Worm (Caenorhabditis elegans): ENCODE results near the gene col-34.
"Not testable (repeated sequence)": the region's sequence is repeated elsewhere in the genome, so short reads cannot be mapped to it uniquely, and the experiment has no call there.

col-34 gene

ce11 chrIV:4218276-4218675 is 26.1 kb downstream of the col-34 start:
- TF ChIP-seq him-1 (tag; optimal IDR thresholded peaks at IDR 0.05): no peak

- TF ChIP-seq him-1 (tag; optimal IDR thresholded peaks at IDR 0.05) (no peak), dao-5 (tag; optimal IDR thresholded peaks at IDR 0.05) (no peak), W03F9.2 (tag; optimal IDR thresholded peaks at IDR 0.05) (no peak)
Measured at ce11 chrIV:4216099-4216894, 28.1 kb downstream of the col-34 start.

- TF ChIP-seq him-1 (tag; optimal IDR thresholded peaks at IDR 0.05) (peak; percentile 20), W03F9.2 (tag; optimal IDR thresholded peaks at IDR 0.05) (no peak)
Measured at ce11 chrIV:4215349-4215748, 29.1 kb downstream of the col-34 start.

ce11 chrIV:4212733-4213132 is 31.7 kb downstream of the col-34 start:
- no peak for TF ChIP-seq him-1 (tag; optimal IDR thresholded peaks at IDR 0.05)
- no peak for TF ChIP-seq dao-5 (tag; optimal IDR thresholded peaks at IDR 0.05)
- TF ChIP-seq W03F9.2 (tag; optimal IDR thresholded peaks at IDR 0.05): no peak

ce11 chrIV:4210868-4211267 is 33.5 kb downstream of the col-34 start:
- TF ChIP-seq him-1 (tag; optimal IDR thresholded peaks at IDR 0.05): peak; percentile 27
- no peak for TF ChIP-seq dao-5 (tag; optimal IDR thresholded peaks at IDR 0.05)

- TF ChIP-seq W03F9.2 (tag; optimal IDR thresholded peaks at IDR 0.05) (no peak), dao-5 (tag; optimal IDR thresholded peaks at IDR 0.05) (no peak), him-1 (tag; optimal IDR thresholded peaks at IDR 0.05) (no peak)
Measured at ce11 chrIV:4209084-4209483, 35.3 kb downstream of the col-34 start.

DNA sequence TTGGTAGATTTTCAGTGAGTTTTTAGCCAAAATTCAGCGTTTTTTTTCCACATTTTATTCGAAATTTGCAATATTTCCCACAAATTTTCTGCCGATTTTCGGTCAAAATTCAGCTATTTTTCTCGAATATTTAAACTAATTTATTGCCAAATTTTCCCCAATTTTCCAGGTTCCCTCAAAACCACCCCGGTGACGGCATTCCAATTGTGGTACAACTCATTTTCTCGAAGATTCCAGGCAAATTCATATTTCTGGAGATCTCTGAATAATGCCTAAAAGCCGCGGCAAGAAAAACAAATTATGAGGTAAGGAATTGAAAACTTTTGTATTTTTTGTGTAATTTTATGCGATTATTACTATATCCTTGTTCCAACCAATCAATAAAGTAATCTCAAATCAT is 37.3 kb downstream of the col-34 start, which contains the start of gene osgn-1:
Gene osgn-1, plus strand, starts transcription at position 301 of the 400 bp plus-strand sequence.
- TF ChIP-seq dao-5 (tag; optimal IDR thresholded peaks at IDR 0.05) (no peak), him-1 (tag; optimal IDR thresholded peaks at IDR 0.05) (no peak), W03F9.2 (tag; optimal IDR thresholded peaks at IDR 0.05) (no peak)

DNA sequence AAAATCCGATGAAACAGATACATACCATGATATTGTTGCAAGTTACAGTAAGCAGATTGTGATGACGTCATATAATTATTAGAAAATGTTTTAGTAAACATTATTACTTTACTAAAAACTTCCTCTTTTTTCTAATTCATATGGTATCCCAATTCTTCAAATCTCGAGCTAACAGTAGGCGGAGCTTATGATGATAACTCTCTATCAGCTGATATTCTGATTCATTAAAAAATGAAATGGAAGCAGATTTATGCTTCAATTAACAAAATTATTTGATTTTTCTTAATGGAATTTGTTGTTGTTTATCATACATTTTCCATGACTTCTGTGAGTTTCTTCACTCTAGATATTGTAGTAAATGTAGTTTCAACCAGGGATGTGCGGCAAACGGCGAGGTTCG is 40.1 kb downstream of the col-34 start, which contains the start of gene pax-2:
Gene pax-2, minus strand, starts transcription at position 101 of the 400 bp plus-strand sequence.
- TF ChIP-seq dao-5 (tag; optimal IDR thresholded peaks at IDR 0.05) (no peak), him-1 (tag; optimal IDR thresholded peaks at IDR 0.05) (no peak), W03F9.2 (tag; optimal IDR thresholded peaks at IDR 0.05) (no peak)

ce11 chrIV:4197167-4197566 is 47.2 kb downstream of the col-34 start, which contains the start of gene cyp-25A6:
cyp-25A6 (plus strand) TSS chrIV:4197467.
- not testable (repeated sequence) for TF ChIP-seq him-1, W03F9.2, dao-5 (tag; optimal IDR thresholded peaks at IDR 0.05)

DNA sequence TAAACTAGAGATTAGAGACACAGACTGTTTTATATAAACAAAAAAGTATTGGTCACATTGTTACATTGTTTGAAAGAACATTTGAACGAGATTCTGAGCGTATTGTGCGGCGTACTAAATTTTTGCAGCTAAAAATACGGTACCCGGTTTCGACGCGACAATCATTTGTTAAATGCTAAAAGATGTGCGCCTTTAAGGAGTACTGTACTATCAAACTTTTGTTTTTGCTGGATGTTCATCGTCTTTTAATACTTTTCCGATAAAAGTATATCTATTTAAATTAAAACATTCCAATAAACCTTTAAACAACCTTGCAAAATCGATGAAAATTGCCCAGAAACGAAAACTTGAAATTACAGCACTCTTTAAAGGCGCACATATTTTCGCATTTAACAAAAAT is 47.7 kb downstream of the col-34 start, which contains the start of gene K06B9.6:
Gene K06B9.6, minus strand, starts transcription at position 101 of the 400 bp plus-strand sequence.
- TF ChIP-seq him-1, dao-5, W03F9.2 (tag; optimal IDR thresholded peaks at IDR 0.05): not testable (repeated sequence)
